Worm (Caenorhabditis elegans) whole organism, L4 larva: ENCODE measurements around the gene dct-15.

ENCODE experiments used
- D1046.2 ChIP-seq: fragments of 200-800 bp; sonication (Bioruptor generic); IDR thresholded peaks from 2 replicates; pipeline ENCODE4 v1.3.6; 2022; ENCODE audit warnings: missing genetic modification characterization, missing compliant biosample characterization
- F37D6.2 ChIP-seq: sonication (generic microtip); optimal IDR thresholded peaks from 2 replicates; lab custom pipeline; 2016; ENCODE audit warnings: mild to moderate bottlenecking, missing genetic modification characterization, missing compliant biosample characterization
- F49E8.2 ChIP-seq: sonication (generic microtip); optimal IDR thresholded peaks from 2 replicates; lab custom pipeline; 2016; ENCODE audit warnings: missing compliant biosample characterization, mild to moderate bottlenecking, missing genetic modification characterization, borderline replicate concordance
- T20F7.1 ChIP-seq: fragments of 200-800 bp; sonication (Bioruptor generic); optimal IDR thresholded peaks from 2 replicates; lab custom pipeline; 2018; ENCODE audit warnings: mild to moderate bottlenecking, missing genetic modification characterization, missing compliant biosample characterization
- Y48G9A.11 ChIP-seq: fragments of 200-800 bp; sonication (Bioruptor generic); IDR thresholded peaks from 2 replicates; pipeline ENCODE4 v1.3.6; 2022; ENCODE audit warnings: missing genetic modification reagents, missing genetic modification characterization, missing compliant biosample characterization
- aly-2 ChIP-seq: sonication (generic microtip); optimal IDR thresholded peaks from 2 replicates; lab custom pipeline; 2018; ENCODE audit warnings: missing biosample characterization, missing genetic modification characterization
- ama-1 ChIP-seq: fragments of 150-350 bp; optimal IDR thresholded peaks from 2 replicates; lab custom pipeline; 2014; ENCODE audit warnings: inconsistent platforms, mixed read lengths
- arid-1 ChIP-seq: fragments of 200-800 bp; sonication (Bioruptor generic); conservative IDR thresholded peaks from 2 replicates; pipeline ENCODE4 v1.3.6; 2022; ENCODE audit warnings: missing genetic modification reagents, missing genetic modification characterization, missing compliant biosample characterization
- ceh-20 ChIP-seq: fragments of 200-800 bp; sonication (Bioruptor generic); IDR thresholded peaks from 2 replicates; pipeline ENCODE4 v1.3.6; 2022; ENCODE audit warnings: missing genetic modification reagents, missing genetic modification characterization, missing compliant biosample characterization
- ceh-32 ChIP-seq: sonication (generic microtip); optimal IDR thresholded peaks from 2 replicates; lab custom pipeline; 2016; ENCODE audit warnings: mild to moderate bottlenecking, missing genetic modification characterization, missing compliant biosample characterization; ENCODE audit not compliant: poor library complexity
- ceh-44 ChIP-seq: fragments of 200-800 bp; sonication (Bioruptor generic); IDR thresholded peaks from 2 replicates; pipeline ENCODE4 v1.3.6; 2022; ENCODE audit warnings: missing genetic modification reagents, missing genetic modification characterization, missing compliant biosample characterization
- ceh-62 ChIP-seq: sonication (generic microtip); optimal IDR thresholded peaks from 2 replicates; lab custom pipeline; 2017; ENCODE audit warnings: missing biosample characterization, missing genetic modification characterization
- daf-19 ChIP-seq: fragments of 200-800 bp; sonication (Bioruptor generic); conservative IDR thresholded peaks from 2 replicates; pipeline ENCODE4 v1.3.6; 2022; ENCODE audit warnings: missing genetic modification characterization, missing compliant biosample characterization
- daf-8 ChIP-seq: fragments of 200-800 bp; sonication (Bioruptor generic); IDR thresholded peaks from 2 replicates; pipeline ENCODE4 v1.3.6; 2022; ENCODE audit warnings: missing genetic modification characterization, missing compliant biosample characterization
- dpl-1 ChIP-seq: fragments of 150-350 bp; optimal IDR thresholded peaks from 2 replicates; lab custom pipeline; 2014; ENCODE audit warnings: missing biosample characterization, missing genetic modification reagents, missing genetic modification characterization
- duxl-1 ChIP-seq: sonication (generic microtip); optimal IDR thresholded peaks from 2 replicates; lab custom pipeline; 2016; ENCODE audit warnings: mild to moderate bottlenecking, missing genetic modification characterization, moderate library complexity, missing compliant biosample characterization; ENCODE audit not compliant: poor library complexity
- dve-1 ChIP-seq: sonication (generic microtip); optimal IDR thresholded peaks from 2 replicates; lab custom pipeline; 2017; ENCODE audit warnings: antibody characterized with exemption, mild to moderate bottlenecking, missing genetic modification characterization, missing compliant biosample characterization; ENCODE audit not compliant: insufficient read depth
- egl-27 ChIP-seq: sonication (generic microtip); optimal IDR thresholded peaks from 3 replicates; lab custom pipeline; 2017; ENCODE audit warnings: missing biosample characterization, missing genetic modification reagents, missing genetic modification characterization
- egl-43 ChIP-seq: fragments of 200-800 bp; sonication (Bioruptor generic); IDR thresholded peaks from 2 replicates; pipeline ENCODE4 v1.3.6; 2022; ENCODE audit warnings: missing genetic modification reagents, missing genetic modification characterization, missing compliant biosample characterization
- hmg-1.1 ChIP-seq: fragments of 200-800 bp; sonication (Bioruptor generic); IDR thresholded peaks from 2 replicates; pipeline ENCODE4 v1.3.6; 2022; ENCODE audit warnings: missing genetic modification reagents, missing genetic modification characterization, missing compliant biosample characterization
- lin-1 ChIP-seq: fragments of 200-800 bp; sonication (Bioruptor generic); IDR thresholded peaks from 2 replicates; pipeline ENCODE4 v1.3.6; 2022; ENCODE audit warnings: missing genetic modification reagents, missing genetic modification characterization, missing compliant biosample characterization
- lin-38 ChIP-seq: fragments of 200-800 bp; sonication (Bioruptor generic); IDR thresholded peaks from 2 replicates; pipeline ENCODE4 v1.3.6; 2022; ENCODE audit warnings: missing genetic modification reagents, missing genetic modification characterization, missing compliant biosample characterization
- lsy-2 ChIP-seq, 2 experiments: fragments of 150-350 bp in 1 of 2; sonication (generic microtip) in 1 of 2; optimal IDR thresholded peaks; 2 replicates each; lab custom pipeline; 2014 to 2017; ENCODE audit warnings: missing biosample characterization in 2 of 2, missing genetic modification characterization in 2 of 2
- mdl-1 ChIP-seq, 2 experiments: fragments of 150-350 bp in 1 of 2; sonication (generic microtip) in 1 of 2; optimal IDR thresholded peaks; 2 replicates each; lab custom pipeline; 2014 to 2017; ENCODE audit warnings: missing biosample characterization in 2 of 2, missing genetic modification characterization in 2 of 2
- mep-1 ChIP-seq: fragments of 150-350 bp; sonication (generic microtip); optimal IDR thresholded peaks from 3 replicates; lab custom pipeline; 2014; ENCODE audit warnings: missing biosample characterization, missing genetic modification characterization
- mxl-2 ChIP-seq: fragments of 200-800 bp; sonication (Bioruptor generic); conservative IDR thresholded peaks from 2 replicates; pipeline ENCODE4 v1.3.6; 2022; ENCODE audit warnings: missing genetic modification reagents, missing genetic modification characterization, missing compliant biosample characterization
- nhr-48 ChIP-seq: sonication (generic microtip); optimal IDR thresholded peaks from 2 replicates; lab custom pipeline; 2016; ENCODE audit warnings: mild to moderate bottlenecking, missing genetic modification characterization, missing compliant biosample characterization
- nhr-6 ChIP-seq: fragments of 150-350 bp; optimal IDR thresholded peaks from 2 replicates; lab custom pipeline; 2014; ENCODE audit warnings: missing biosample characterization, missing genetic modification characterization
- nhr-77 ChIP-seq: fragments of 150-350 bp; optimal IDR thresholded peaks from 2 replicates; lab custom pipeline; 2014; ENCODE audit warnings: missing biosample characterization, missing genetic modification characterization
- pha-4 ChIP-seq, 2 experiments: fragments of 150-350 bp in 1 of 2; fragments of 200-800 bp in 1 of 2; sonication (Bioruptor generic) in 1 of 2; IDR thresholded peaks in 1 of 2; optimal IDR thresholded peaks in 1 of 2; 2 replicates each; pipeline versions ENCODE4 v1.3.6 to Lab custom; 2014 to 2022; ENCODE audit warnings: missing genetic modification characterization in 2 of 2, missing genetic modification reagents in 2 of 2, missing biosample characterization in 1 of 2, missing compliant biosample characterization in 1 of 2
- pqm-1 ChIP-seq: sonication (generic microtip); optimal IDR thresholded peaks from 2 replicates; lab custom pipeline; 2017; ENCODE audit warnings: missing biosample characterization, missing genetic modification characterization
- skn-1 ChIP-seq: fragments of 150-350 bp; optimal IDR thresholded peaks from 2 replicates; lab custom pipeline; 2014; ENCODE audit warnings: missing biosample characterization, missing genetic modification characterization
- snpc-1.2 ChIP-seq: fragments of 200-800 bp; sonication (Bioruptor generic); IDR thresholded peaks from 2 replicates; pipeline ENCODE4 v1.3.6; 2022; ENCODE audit warnings: missing genetic modification reagents, missing genetic modification characterization, missing compliant biosample characterization
- spr-1 ChIP-seq: sonication (generic microtip); optimal IDR thresholded peaks from 2 replicates; lab custom pipeline; 2016; ENCODE audit warnings: mild to moderate bottlenecking, missing genetic modification characterization, missing compliant biosample characterization
- unc-130 ChIP-seq: sonication (generic microtip); optimal IDR thresholded peaks from 2 replicates; lab custom pipeline; 2016; ENCODE audit warnings: missing genetic modification reagents, missing genetic modification characterization, missing compliant biosample characterization
- vab-7 ChIP-seq: fragments of 200-800 bp; sonication (Bioruptor generic); IDR thresholded peaks from 2 replicates; pipeline ENCODE4 v1.3.6; 2022; ENCODE audit warnings: missing genetic modification reagents, missing genetic modification characterization, missing compliant biosample characterization
- zag-1 ChIP-seq: fragments of 150-350 bp; optimal IDR thresholded peaks from 2 replicates; lab custom pipeline; 2014; ENCODE audit warnings: missing biosample characterization, missing genetic modification characterization

dct-15 gene

ce11 chrIV:9789496-9789895 lies 21.0 kb downstream of the dct-15 start, which contains the start of gene T13F2.4:
T13F2.4 (plus strand) TSS chrIV:9789796.
- TF ChIP-seq ceh-32 (tag; lab: Kevin White, UChicago) (no peak), ama-1 (no peak), daf-19 (GFP tag; lab: Robert Waterston, UW) (no peak), skn-1 (no peak), lsy-2 (tag; optimal IDR thresholded peaks at IDR 0.05; lab: Kevin White, UChicago) (no peak), mep-1 (tag; lab: Kevin White, UChicago) (no peak), duxl-1 (tag; lab: Kevin White, UChicago) (no peak), D1046.2 (GFP tag; lab: Robert Waterston, UW) (no peak), daf-8 (GFP tag; lab: Robert Waterston, UW) (no peak), ceh-20 (GFP tag; lab: Robert Waterston, UW) (no peak), hmg-1.1 (GFP tag; lab: Robert Waterston, UW) (no peak), zag-1 (no peak), ceh-62 (tag; lab: Kevin White, UChicago) (no peak), nhr-77 (tag; lab: Kevin White, UChicago) (no peak), snpc-1.2 (GFP tag; lab: Robert Waterston, UW) (no peak), lin-1 (GFP tag; lab: Robert Waterston, UW) (no peak)

- TF ChIP-seq dve-1 (tag; lab: Kevin White, UChicago): no peak
- TF ChIP-seq arid-1 (GFP tag; lab: Robert Waterston, UW): no peak
- no peak for TF ChIP-seq mdl-1 (tag; optimal IDR thresholded peaks at IDR 0.05; lab: Kevin White, UChicago)
- no peak for TF ChIP-seq dpl-1
- no peak for TF ChIP-seq nhr-6 (tag; lab: Kevin White, UChicago)
- TF ChIP-seq ama-1: no peak
- TF ChIP-seq pha-4 (GFP tag; IDR thresholded peaks at IDR 0.05; lab: Robert Waterston, UW): no peak
- no peak for TF ChIP-seq pha-4 (tag; optimal IDR thresholded peaks at IDR 0.05; lab: Kevin White, UChicago)
- TF ChIP-seq aly-2 (tag; lab: Kevin White, UChicago): no peak
- no peak for TF ChIP-seq lin-38
- no peak for TF ChIP-seq egl-43 (GFP tag; lab: Robert Waterston, UW)
These were observed 25.8 kb downstream of the dct-15 start, which contains the start of gene sre-4 for ce11 chrIV:9784689-9785088. sre-4 (minus strand) TSS chrIV:9784789.

ce11 chrIV:9778016-9778415 lies 32.5 kb downstream of the dct-15 start, which contains the start of gene T13F2.6:
T13F2.6 (plus strand) TSS chrIV:9778321.
- TF ChIP-seq mxl-2 (GFP tag; lab: Robert Waterston, UW): no peak
- TF ChIP-seq unc-130 (GFP tag; lab: Kevin White, UChicago): peak; percentile 86
- no peak for TF ChIP-seq nhr-48 (tag; lab: Kevin White, UChicago)
- peak; percentile 86 for TF ChIP-seq F49E8.2 (tag; lab: Kevin White, UChicago)
- 0 out of 2 replicates have a peak, but pooled peaks have one; percentile 35 for TF ChIP-seq ceh-44 (GFP tag; lab: Robert Waterston, UW)
- no peak for TF ChIP-seq F37D6.2 (tag; lab: Kevin White, UChicago)
- no peak for TF ChIP-seq T20F7.1
- TF ChIP-seq egl-27: no peak
- peak; percentile 75 for TF ChIP-seq lin-38
- TF ChIP-seq snpc-1.2 (GFP tag; lab: Robert Waterston, UW): peak; percentile 81
- no peak for TF ChIP-seq egl-43 (GFP tag; lab: Robert Waterston, UW)
- TF ChIP-seq vab-7 (GFP tag; lab: Robert Waterston, UW): 0 out of 2 replicates have a peak, but pooled peaks have one; percentile 22
- peak; percentile 42; the same call in 1 of the 2 replicates for TF ChIP-seq arid-1 (GFP tag; lab: Robert Waterston, UW)
- no peak for TF ChIP-seq spr-1 (tag; lab: Kevin White, UChicago)
- peak in 1 of 2 experiments; percentile 77 for TF ChIP-seq lsy-2 (tag; optimal IDR thresholded peaks at IDR 0.05; lab: Kevin White, UChicago)
- peak; percentile 79; the same call in 1 of the 2 replicates for TF ChIP-seq Y48G9A.11 (GFP tag; lab: Robert Waterston, UW)
- no peak for TF ChIP-seq pqm-1 (tag; lab: Kevin White, UChicago)
